Fruit fly (Drosophila melanogaster) whole organism, embryonic: Measurements from ENCODE around the gene CG9674.
A peak's percentile ranks its signal among the peaks of the same experiment; 100 is the strongest.

Experiments used
- Asciz ChIP-seq: fragments of 200-800 bp; sonication (Bioruptor generic); optimal IDR thresholded peaks from 2 replicates; lab custom pipeline; 2017; ENCODE audit warnings: missing biosample characterization, mild to moderate bottlenecking, missing genetic modification characterization, missing genetic modification reagents
- Atf-2 ChIP-seq: fragments of 200-800 bp; sonication (Bioruptor generic); optimal IDR thresholded peaks from 2 replicates; lab custom pipeline; 2016; ENCODE audit warnings: missing biosample characterization, missing genetic modification characterization
- Blimp-1 ChIP-seq: fragments of 200-800 bp; sonication (Bioruptor generic); optimal IDR thresholded peaks from 3 replicates; lab custom pipeline; 2018; ENCODE audit warnings: missing biosample characterization, missing genetic modification characterization, mild to moderate bottlenecking, moderate library complexity, missing genetic modification reagents
- CG10209 ChIP-seq: fragments of 200-800 bp; sonication (Bioruptor generic); optimal IDR thresholded peaks from 3 replicates; lab custom pipeline; 2017; ENCODE audit warnings: missing biosample characterization, mild to moderate bottlenecking, missing genetic modification characterization, missing genetic modification reagents
- CG10267 ChIP-seq: fragments of 200-800 bp; sonication (Bioruptor generic); optimal IDR thresholded peaks from 2 replicates; lab custom pipeline; 2018; ENCODE audit warnings: missing biosample characterization, mild to moderate bottlenecking, missing genetic modification characterization, moderate library complexity
- CG10274 ChIP-seq: fragments of 200-800 bp; sonication (Bioruptor generic); optimal IDR thresholded peaks from 3 replicates; lab custom pipeline; 2017; ENCODE audit warnings: missing biosample characterization, mild to moderate bottlenecking, missing genetic modification characterization
- CG10366 ChIP-seq: fragments of 200-800 bp; sonication (Bioruptor generic); IDR thresholded peaks from 2 replicates; pipeline ENCODE4 v1.3.6; 2022; ENCODE audit warnings: missing biosample characterization, missing genetic modification characterization
- CG12104 ChIP-seq: fragments of 200-800 bp; sonication (Bioruptor generic); optimal IDR thresholded peaks from 3 replicates; lab custom pipeline; 2016; ENCODE audit warnings: missing biosample characterization, missing genetic modification characterization
- CG12219 ChIP-seq: fragments of 200-800 bp; sonication (Bioruptor generic); optimal IDR thresholded peaks from 3 replicates; lab custom pipeline; 2018; ENCODE audit warnings: missing biosample characterization, mild to moderate bottlenecking, missing genetic modification characterization
- CG12236 ChIP-seq: fragments of 200-800 bp; sonication (Bioruptor generic); optimal IDR thresholded peaks from 2 replicates; lab custom pipeline; 2016; ENCODE audit warnings: missing biosample characterization, missing genetic modification characterization
- CG12659 ChIP-seq: fragments of 200-800 bp; sonication (Bioruptor generic); optimal IDR thresholded peaks from 3 replicates; lab custom pipeline; 2017; ENCODE audit warnings: mild to moderate bottlenecking, missing biosample characterization, missing genetic modification reagents, missing genetic modification characterization
- CG13775 ChIP-seq: fragments of 200-800 bp; sonication (Bioruptor generic); optimal IDR thresholded peaks from 3 replicates; lab custom pipeline; 2017; ENCODE audit warnings: missing biosample characterization, mild to moderate bottlenecking, missing genetic modification characterization
- CG13894 ChIP-seq: fragments of 200-800 bp; sonication (Bioruptor generic); optimal IDR thresholded peaks from 3 replicates; lab custom pipeline; 2018; ENCODE audit warnings: missing biosample characterization, mild to moderate bottlenecking, missing genetic modification characterization, moderate library complexity
- CG14667 ChIP-seq: fragments of 200-800 bp; sonication (Bioruptor generic); IDR thresholded peaks from 2 replicates; pipeline ENCODE4 v1.3.6; 2022; ENCODE audit warnings: missing biosample characterization, missing genetic modification characterization
- CG14710 ChIP-seq: fragments of 200-800 bp; sonication (Bioruptor generic); optimal IDR thresholded peaks from 3 replicates; lab custom pipeline; 2019; ENCODE audit warnings: missing biosample characterization, mild to moderate bottlenecking, missing genetic modification characterization, moderate library complexity
- CG15269 ChIP-seq: fragments of 200-800 bp; sonication (Bioruptor generic); optimal IDR thresholded peaks from 2 replicates; lab custom pipeline; 2018; ENCODE audit warnings: missing biosample characterization, mild to moderate bottlenecking, missing genetic modification characterization, moderate library complexity
- CG16779 ChIP-seq: fragments of 200-800 bp; sonication (Bioruptor generic); IDR thresholded peaks from 2 replicates; pipeline ENCODE4 v1.3.6; 2022; ENCODE audit warnings: missing biosample characterization, missing genetic modification characterization
- CG16863 ChIP-seq: fragments of 200-800 bp; sonication (Bioruptor generic); optimal IDR thresholded peaks from 3 replicates; lab custom pipeline; 2016; ENCODE audit warnings: missing biosample characterization, missing genetic modification characterization
- CG18011 ChIP-seq: fragments of 200-800 bp; sonication (Bioruptor generic); optimal IDR thresholded peaks from 2 replicates; lab custom pipeline; 2017; ENCODE audit warnings: missing biosample characterization, missing genetic modification characterization, mild to moderate bottlenecking, moderate library complexity, missing genotype
- CG18619 ChIP-seq: fragments of 200-800 bp; sonication (Bioruptor generic); optimal IDR thresholded peaks from 3 replicates; lab custom pipeline; 2017; ENCODE audit warnings: missing biosample characterization, mild to moderate bottlenecking, missing genetic modification characterization
- CG31224 ChIP-seq: fragments of 200-800 bp; sonication (Bioruptor generic); IDR thresholded peaks from 2 replicates; pipeline ENCODE4 v1.3.6; 2022; ENCODE audit warnings: missing biosample characterization, missing genetic modification characterization
- CG32767 ChIP-seq: fragments of 200-800 bp; sonication (Bioruptor generic); IDR thresholded peaks from 2 replicates; pipeline ENCODE4 v1.3.6; 2022; ENCODE audit warnings: missing biosample characterization, missing genetic modification characterization
- CG33557 ChIP-seq: fragments of 200-800 bp; sonication (Bioruptor generic); optimal IDR thresholded peaks from 2 replicates; lab custom pipeline; 2019; ENCODE audit warnings: missing biosample characterization, mild to moderate bottlenecking, missing genetic modification characterization, moderate library complexity
- CG34422 ChIP-seq: fragments of 200-800 bp; sonication (Bioruptor generic); IDR thresholded peaks from 3 replicates; pipeline ENCODE4 v1.3.6; 2022; ENCODE audit warnings: missing biosample characterization, missing genetic modification characterization
- CG4328 ChIP-seq: fragments of 200-800 bp; sonication (Bioruptor generic); optimal IDR thresholded peaks from 3 replicates; lab custom pipeline; 2017; ENCODE audit warnings: missing biosample characterization, missing genetic modification reagents, missing genetic modification characterization
- CG4730 ChIP-seq: fragments of 200-800 bp; sonication (Bioruptor generic); IDR thresholded peaks from 2 replicates; pipeline ENCODE4 v1.3.6; 2022; ENCODE audit warnings: missing biosample characterization, missing genetic modification characterization
- CG6791 ChIP-seq: fragments of 200-800 bp; sonication (Bioruptor generic); IDR thresholded peaks from 3 replicates; pipeline ENCODE4 v1.3.6; 2022; ENCODE audit warnings: missing biosample characterization, missing genetic modification characterization; ENCODE audit not compliant: partially characterized antibody
- CG9609 ChIP-seq: fragments of 200-800 bp; sonication (Bioruptor generic); optimal IDR thresholded peaks from 3 replicates; lab custom pipeline; 2016; ENCODE audit warnings: missing biosample characterization, missing genetic modification characterization
- Eip74EF ChIP-seq, 2 experiments: fragments of 200-800 bp in 1 of 2; fragments of >200 bp in 1 of 2; sonication (Bioruptor generic) in 1 of 2; optimal IDR thresholded peaks; 2 replicates each; lab custom pipeline; 2017 to 2019; ENCODE audit warnings: missing biosample characterization in 2 of 2, missing genetic modification characterization in 2 of 2, mild to moderate bottlenecking in 1 of 2, moderate library complexity in 1 of 2
- GATAe ChIP-seq: fragments of 200-800 bp; sonication (Bioruptor generic); conservative IDR thresholded peaks from 2 replicates; pipeline ENCODE4 v1.3.6; 2022; ENCODE audit warnings: missing biosample characterization, missing genetic modification characterization
- Hmr ChIP-seq: fragments of 200-800 bp; sonication (Bioruptor generic); optimal IDR thresholded peaks from 3 replicates; lab custom pipeline; 2017; ENCODE audit warnings: mild to moderate bottlenecking, missing biosample characterization, missing genetic modification reagents, missing genetic modification characterization
- MTF-1 ChIP-seq: fragments of 200-800 bp; sonication (Bioruptor generic); optimal IDR thresholded peaks from 2 replicates; lab custom pipeline; 2018; ENCODE audit warnings: missing biosample characterization, mild to moderate bottlenecking, missing genetic modification characterization, borderline replicate concordance
- Mad ChIP-seq: fragments of 200-800 bp; sonication (Bioruptor generic); optimal IDR thresholded peaks from 2 replicates; lab custom pipeline; 2016; ENCODE audit warnings: missing biosample characterization, missing genetic modification characterization
- Sox102F ChIP-seq: fragments of 200-800 bp; sonication (Bioruptor generic); optimal IDR thresholded peaks from 2 replicates; lab custom pipeline; 2018; ENCODE audit warnings: missing biosample characterization, mild to moderate bottlenecking, missing genetic modification characterization, moderate library complexity
- amos ChIP-seq: fragments of 200-800 bp; sonication (Bioruptor generic); IDR thresholded peaks from 2 replicates; pipeline ENCODE4 v1.3.6; 2022; ENCODE audit warnings: missing biosample characterization, missing genetic modification characterization; ENCODE audit not compliant: partially characterized antibody
- ara ChIP-seq: fragments of 200-800 bp; sonication (Bioruptor generic); IDR thresholded peaks from 2 replicates; pipeline ENCODE4 v1.3.6; 2022; ENCODE audit warnings: missing biosample characterization, missing genetic modification characterization
- ash1 ChIP-seq: fragments of 200-800 bp; sonication (Bioruptor generic); optimal IDR thresholded peaks from 2 replicates; lab custom pipeline; 2018; ENCODE audit warnings: missing biosample characterization, mild to moderate bottlenecking, missing genetic modification characterization
- ato ChIP-seq: fragments of 200-800 bp; sonication (Bioruptor generic); IDR thresholded peaks from 2 replicates; pipeline ENCODE4 v1.3.6; 2022; ENCODE audit warnings: missing biosample characterization, missing genetic modification characterization; ENCODE audit not compliant: partially characterized antibody
- bsh ChIP-seq, 2 experiments: fragments of 200-800 bp; sonication (Bioruptor generic); optimal IDR thresholded peaks; 2 replicates each; lab custom pipeline; 2017 to 2018; ENCODE audit warnings: mild to moderate bottlenecking in 2 of 2, missing biosample characterization in 2 of 2, missing genetic modification characterization in 2 of 2, moderate library complexity in 1 of 2
- dmrt11E ChIP-seq: fragments of 200-800 bp; sonication (Bioruptor generic); optimal IDR thresholded peaks from 3 replicates; lab custom pipeline; 2018; ENCODE audit warnings: missing biosample characterization, mild to moderate bottlenecking, missing genetic modification characterization, moderate library complexity
- her ChIP-seq: fragments of 200-800 bp; sonication (Bioruptor generic); optimal IDR thresholded peaks from 2 replicates; lab custom pipeline; 2016; ENCODE audit warnings: missing biosample characterization, missing genetic modification characterization
- jumu ChIP-seq: fragments of 200-800 bp; sonication (Bioruptor generic); optimal IDR thresholded peaks from 3 replicates; lab custom pipeline; 2016; ENCODE audit warnings: missing biosample characterization, missing genetic modification characterization
- lab ChIP-seq: fragments of 200-800 bp; sonication (Bioruptor generic); optimal IDR thresholded peaks from 3 replicates; lab custom pipeline; 2017; ENCODE audit warnings: missing biosample characterization, missing genetic modification characterization, mild to moderate bottlenecking, moderate library complexity, missing genetic modification reagents
- mam ChIP-seq: fragments of 200-800 bp; sonication (Bioruptor generic); optimal IDR thresholded peaks from 3 replicates; lab custom pipeline; 2016; ENCODE audit warnings: missing biosample characterization, missing genetic modification characterization
- ro ChIP-seq: fragments of 200-800 bp; sonication (Bioruptor generic); IDR thresholded peaks from 2 replicates; pipeline ENCODE4 v1.3.6; 2022; ENCODE audit warnings: missing biosample characterization, missing genetic modification characterization
- sug ChIP-seq: fragments of 200-800 bp; optimal IDR thresholded peaks from 2 replicates; lab custom pipeline; 2019; ENCODE audit warnings: missing biosample characterization, mild to moderate bottlenecking, missing genetic modification characterization, moderate library complexity
- vnd ChIP-seq: fragments of 200-800 bp; sonication (Bioruptor generic); IDR thresholded peaks from 3 replicates; pipeline ENCODE4 v1.3.6; 2022; ENCODE audit warnings: missing biosample characterization, missing genetic modification characterization; ENCODE audit not compliant: partially characterized antibody

The CG9674 gene

dm6 chr3L:16801499-16802452 lies 5.8 kb downstream of the CG9674 start (continued):
- TF ChIP-seq sug (tag; lab: Kevin White, UChicago) (peak; percentile 89), CG12236 (GFP tag; lab: Kevin White, UChicago) (no peak), CG10366 (no peak), CG6791 (no peak), CG12219 (GFP tag; lab: Kevin White, UChicago) (no peak), CG31224 (no peak), mam (GFP tag; lab: Kevin White, UChicago) (no peak), ara (GFP tag; lab: Robert Waterston, UW) (no peak), MTF-1 (GFP tag; lab: Kevin White, UChicago) (no peak), amos (no peak), Blimp-1 (GFP tag; lab: Kevin White, UChicago) (peak; percentile 73), CG12659 (GFP tag; lab: Kevin White, UChicago) (peak; percentile 56), CG15269 (tag; lab: Kevin White, UChicago) (peak; percentile 25), CG12104 (no peak), CG14710 (tag; lab: Kevin White, UChicago) (peak; percentile 67), Mad (peak; percentile 14), Hmr (GFP tag; lab: Kevin White, UChicago) (peak; percentile 29), CG4730 (peak; percentile 32; the same call in 1 of the 2 replicates), CG4328 (GFP tag; lab: Kevin White, UChicago) (no peak), CG13775 (peak; percentile 61), CG10267 (tag; lab: Kevin White, UChicago) (peak; percentile 67), jumu (GFP tag; lab: Kevin White, UChicago) (no peak), lab (peak; percentile 43), Asciz (GFP tag; lab: Kevin White, UChicago) (peak; percentile 65), CG32767 (no peak), CG33557 (GFP tag; lab: Kevin White, UChicago) (no peak), ato (GFP tag; lab: Robert Waterston, UW) (no peak), CG14667 (GFP tag; lab: Robert Waterston, UW) (no peak), CG10209 (peak; percentile 61), CG18619 (GFP tag; lab: Kevin White, UChicago) (peak; percentile 28), CG13894 (tag; lab: Kevin White, UChicago) (no peak), ro (GFP tag; lab: Robert Waterston, UW) (no peak), her (GFP tag; lab: Kevin White, UChicago) (no peak), Sox102F (peak; percentile 60), ash1 (GFP tag; lab: Kevin White, UChicago) (no peak), CG18011 (GFP tag; lab: Kevin White, UChicago) (no peak), bsh (GFP tag; optimal IDR thresholded peaks at IDR 0.05; lab: Kevin White, UChicago) (peak in 1 of 2 experiments; percentile 78), CG16779 (GFP tag; lab: Robert Waterston, UW) (no peak), CG16863 (peak; percentile 17), Eip74EF (GFP tag; optimal IDR thresholded peaks at IDR 0.05; lab: Kevin White, UChicago) (peak in 1 of 2 experiments; percentile 21), Atf-2 (GFP tag; lab: Kevin White, UChicago) (peak; percentile 20), CG34422 (GFP tag; lab: Robert Waterston, UW) (no peak), dmrt11E (tag; lab: Kevin White, UChicago) (peak; percentile 71), GATAe (GFP tag; lab: Robert Waterston, UW) (no peak), CG10274 (GFP tag; lab: Kevin White, UChicago) (no peak), CG9609 (GFP tag; lab: Kevin White, UChicago) (no peak), vnd (no peak)
